Fruit fly (Drosophila melanogaster) whole organism, embryonic: ENCODE results near the gene RhoGAP93B.

Experiments used
- emc ChIP-seq: fragments of 200-800 bp; sonication (Bioruptor generic); optimal IDR thresholded peaks from 2 replicates; lab custom pipeline; 2016; ENCODE audit warnings: missing biosample characterization, missing genetic modification characterization
- sqz ChIP-seq: fragments of 200-800 bp; sonication (Bioruptor generic); optimal IDR thresholded peaks from 3 replicates; lab custom pipeline; 2018; ENCODE audit warnings: missing biosample characterization, mild to moderate bottlenecking, missing genetic modification characterization

DNA sequence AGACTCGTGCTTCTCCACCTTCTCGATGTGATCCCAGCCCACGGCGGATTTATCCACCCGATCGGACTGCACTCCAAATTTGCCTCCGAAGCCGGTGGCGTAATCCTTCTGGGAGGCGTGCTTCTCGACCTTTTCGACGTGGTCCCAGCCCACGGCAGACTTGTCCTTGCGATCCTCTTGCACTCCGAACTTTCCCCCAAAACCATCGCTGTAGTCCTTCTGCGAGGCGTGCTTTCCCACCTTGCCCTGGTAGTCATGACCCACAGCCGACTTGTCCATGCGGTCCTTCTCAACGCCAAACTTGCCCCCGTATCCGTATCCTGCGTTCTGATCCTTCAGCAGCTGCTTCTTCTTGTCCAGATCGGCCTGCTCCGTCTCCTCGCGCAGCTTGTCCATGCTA lies 34.2 kb downstream of the RhoGAP93B start:
- TF ChIP-seq emc (GFP tag; lab: Kevin White, UChicago) (no peak), sqz (GFP tag; lab: Kevin White, UChicago) (no peak)
